Worm (Caenorhabditis elegans) whole organism, early embryonic: ENCODE measurements around the gene ttr-29.
A peak's percentile ranks its signal among the peaks of the same experiment; 100 is the strongest.

Experiments
- B0310.2 ChIP-seq: sonication (generic microtip); optimal IDR thresholded peaks from 2 replicates; lab custom pipeline; 2016; ENCODE audit warnings: mild to moderate bottlenecking, missing genetic modification characterization, missing compliant biosample characterization
- F13C5.2 ChIP-seq: sonication (generic microtip); optimal IDR thresholded peaks from 2 replicates; lab custom pipeline; 2017; ENCODE audit warnings: mild to moderate bottlenecking, missing genetic modification characterization, inconsistent platforms, missing compliant biosample characterization
- aly-1 ChIP-seq: sonication (generic microtip); optimal IDR thresholded peaks from 2 replicates; lab custom pipeline; 2016; ENCODE audit warnings: missing genetic modification characterization, missing compliant biosample characterization
- ama-1 ChIP-seq: fragments of 150-350 bp; optimal IDR thresholded peaks from 2 replicates; lab custom pipeline; 2014
- ceh-13 ChIP-seq: fragments of 200-800 bp; sonication (Bioruptor generic); optimal IDR thresholded peaks from 2 replicates; lab custom pipeline; 2018; ENCODE audit warnings: mild to moderate bottlenecking, missing genetic modification characterization, missing compliant biosample characterization
- ceh-36 ChIP-seq: sonication (generic microtip); optimal IDR thresholded peaks from 2 replicates; lab custom pipeline; 2016; ENCODE audit warnings: missing genetic modification characterization, inconsistent platforms, missing compliant biosample characterization
- ets-7 ChIP-seq: sonication (generic microtip); optimal IDR thresholded peaks from 2 replicates; lab custom pipeline; 2016; ENCODE audit warnings: missing genotype, missing genetic modification characterization, missing compliant biosample characterization
- flt-1 ChIP-seq: fragments of 200-800 bp; sonication (Bioruptor generic); IDR thresholded peaks from 2 replicates; pipeline ENCODE4 v1.3.6; 2022; ENCODE audit warnings: missing genetic modification characterization, missing compliant biosample characterization
- hmbx-1 ChIP-seq: sonication (generic microtip); optimal IDR thresholded peaks from 2 replicates; lab custom pipeline; 2016; ENCODE audit warnings: mild to moderate bottlenecking, missing genetic modification characterization, missing compliant biosample characterization
- hmg-4 ChIP-seq: fragments of 200-800 bp; sonication (Bioruptor generic); optimal IDR thresholded peaks from 2 replicates; lab custom pipeline; 2018; ENCODE audit warnings: mild to moderate bottlenecking, missing genetic modification characterization, missing compliant biosample characterization
- hnd-1 ChIP-seq: sonication (generic microtip); optimal IDR thresholded peaks from 2 replicates; lab custom pipeline; 2016; ENCODE audit warnings: missing genetic modification characterization, missing compliant biosample characterization
- pes-1 ChIP-seq: fragments of 200-800 bp; sonication (Bioruptor generic); IDR thresholded peaks from 2 replicates; pipeline ENCODE4 v1.3.6; 2022; ENCODE audit warnings: missing genetic modification reagents, missing genetic modification characterization, missing compliant biosample characterization
- scrt-1 ChIP-seq: fragments of 200-800 bp; sonication (Bioruptor generic); IDR thresholded peaks from 2 replicates; pipeline ENCODE4 v1.3.6; 2022; ENCODE audit warnings: missing genetic modification characterization, missing compliant biosample characterization
- sea-1 ChIP-seq: fragments of 200-800 bp; sonication (Bioruptor generic); conservative IDR thresholded peaks from 2 replicates; pipeline ENCODE4 v1.3.6; 2022; ENCODE audit warnings: missing genetic modification characterization, missing compliant biosample characterization
- tbx-11 ChIP-seq: fragments of 200-800 bp; sonication (Bioruptor generic); IDR thresholded peaks from 2 replicates; pipeline ENCODE4 v1.3.6; 2022; ENCODE audit warnings: missing genetic modification characterization, missing compliant biosample characterization
- tbx-37 ChIP-seq: fragments of 200-800 bp; sonication (Bioruptor generic); conservative IDR thresholded peaks from 2 replicates; pipeline ENCODE4 v1.3.6; 2022; ENCODE audit warnings: missing genetic modification reagents, missing genetic modification characterization, missing compliant biosample characterization
- tra-4 ChIP-seq: sonication (generic microtip); optimal IDR thresholded peaks from 2 replicates; lab custom pipeline; 2017; ENCODE audit warnings: missing genetic modification characterization, missing compliant biosample characterization

ttr-29 gene

DNA sequence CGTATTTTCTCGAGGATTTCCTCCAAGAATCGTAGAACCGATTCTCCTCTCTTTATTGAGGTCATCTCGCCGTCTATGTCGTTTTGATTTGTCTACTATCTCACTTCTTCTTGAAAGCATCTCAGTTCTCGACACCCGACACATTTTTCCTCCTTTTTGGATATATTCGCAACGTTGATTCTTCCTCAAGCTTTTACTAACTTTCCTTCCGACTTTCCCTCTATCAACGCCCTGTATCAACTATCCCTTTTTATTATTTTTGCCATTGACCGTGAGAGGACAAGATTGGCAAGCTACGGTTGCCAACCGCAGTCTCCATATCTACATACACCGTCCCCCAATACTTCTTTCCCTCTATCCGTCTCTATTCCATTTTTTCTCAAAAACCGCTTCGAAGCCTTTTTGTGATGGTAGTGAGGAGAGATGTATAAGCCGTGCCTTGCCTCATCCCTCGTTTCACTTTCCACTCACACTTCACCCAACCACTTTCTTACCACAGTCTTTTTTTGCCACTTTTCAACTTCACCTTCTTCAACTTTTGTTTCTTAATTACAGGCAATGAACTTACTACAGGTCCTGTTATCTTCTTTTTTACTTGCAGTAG lies 22.4 kb upstream of the ttr-29 start, which contains the start of gene T16G1.2:
TSS of gene T16G1.2 (plus strand) at position 554 of the 604 bp plus-strand sequence.
- no peak for TF ChIP-seq B0310.2
- no peak for TF ChIP-seq ceh-13 (GFP tag; lab: Kevin White, UChicago)
- TF ChIP-seq hmg-4 (GFP tag; lab: Kevin White, UChicago) = no peak
- TF ChIP-seq sea-1 (GFP tag; lab: Robert Waterston, UW) = no peak
- TF ChIP-seq tbx-11 = no peak
- no peak for TF ChIP-seq ceh-36 (tag; lab: Kevin White, UChicago)
- no peak for TF ChIP-seq hmbx-1
- TF ChIP-seq tbx-37 (GFP tag; lab: Robert Waterston, UW) = no peak

DNA sequence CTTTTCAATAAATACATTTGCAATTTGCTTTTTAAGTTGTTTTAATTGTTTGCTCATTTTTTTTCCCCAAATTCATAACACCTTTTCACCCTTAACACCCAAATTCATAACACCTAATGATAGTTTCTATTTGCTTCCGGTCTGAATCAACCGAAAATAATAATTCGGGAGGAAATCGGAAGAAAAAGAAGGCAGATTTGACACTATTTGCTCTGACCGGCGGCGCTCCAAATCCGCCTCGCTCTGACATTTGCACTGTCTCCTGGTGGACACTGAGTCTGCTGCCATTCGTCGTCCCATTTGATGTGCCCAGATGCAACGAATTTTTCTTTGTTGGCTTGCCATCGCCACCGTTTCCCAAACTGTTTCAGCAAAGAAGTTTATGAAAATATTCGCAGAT lies 17.5 kb upstream of the ttr-29 start, which contains the start of gene pqn-67:
TSS of gene pqn-67 (plus strand) at position 301 of the 400 bp plus-strand sequence.
- TF ChIP-seq F13C5.2 (no peak), ceh-36 (tag; lab: Kevin White, UChicago) (no peak), hmbx-1 (no peak), ets-7 (tag; lab: Kevin White, UChicago) (no peak), aly-1 (tag; lab: Kevin White, UChicago) (no peak), tra-4 (tag; lab: Kevin White, UChicago) (no peak), ceh-13 (GFP tag; lab: Kevin White, UChicago) (no peak), B0310.2 (no peak), scrt-1 (GFP tag; lab: Robert Waterston, UW) (no peak), ama-1 (lab: Kevin White, UChicago) (no peak), pes-1 (GFP tag; lab: Robert Waterston, UW) (no peak), tbx-37 (GFP tag; lab: Robert Waterston, UW) (no peak), hnd-1 (tag; lab: Kevin White, UChicago) (no peak), hmg-4 (GFP tag; lab: Kevin White, UChicago) (no peak), sea-1 (GFP tag; lab: Robert Waterston, UW) (no peak), tbx-11 (no peak)

DNA sequence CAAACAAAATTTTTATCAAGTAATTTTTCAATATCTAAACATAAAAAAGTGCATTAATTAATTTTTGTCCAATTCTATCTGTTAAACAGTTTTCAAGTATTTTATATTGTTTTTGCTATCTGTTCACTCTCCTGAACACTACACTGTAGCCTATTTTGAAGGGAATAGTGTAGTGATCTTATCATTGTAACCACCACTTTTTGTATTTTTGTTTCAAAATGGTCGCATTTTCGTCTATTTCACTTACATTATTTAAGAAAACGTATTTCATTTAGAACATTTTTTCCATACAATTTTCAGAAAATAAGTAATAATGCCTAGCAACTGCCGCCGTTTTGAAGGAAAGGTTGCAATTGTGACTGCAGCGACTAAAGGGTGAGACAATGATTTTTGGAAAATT lies 15.7 kb upstream of the ttr-29 start, which contains the start of gene dhrs-4:
TSS of gene dhrs-4 (plus strand) at position 301 of the 400 bp plus-strand sequence.
- TF ChIP-seq F13C5.2 = no peak
- TF ChIP-seq scrt-1 (GFP tag; lab: Robert Waterston, UW) = no peak
- TF ChIP-seq ama-1 (lab: Kevin White, UChicago) = no peak
- no peak for TF ChIP-seq tbx-11
- TF ChIP-seq hmbx-1 = no peak
- TF ChIP-seq hmg-4 (GFP tag; lab: Kevin White, UChicago) = no peak
- TF ChIP-seq ceh-13 (GFP tag; lab: Kevin White, UChicago) = no peak

DNA sequence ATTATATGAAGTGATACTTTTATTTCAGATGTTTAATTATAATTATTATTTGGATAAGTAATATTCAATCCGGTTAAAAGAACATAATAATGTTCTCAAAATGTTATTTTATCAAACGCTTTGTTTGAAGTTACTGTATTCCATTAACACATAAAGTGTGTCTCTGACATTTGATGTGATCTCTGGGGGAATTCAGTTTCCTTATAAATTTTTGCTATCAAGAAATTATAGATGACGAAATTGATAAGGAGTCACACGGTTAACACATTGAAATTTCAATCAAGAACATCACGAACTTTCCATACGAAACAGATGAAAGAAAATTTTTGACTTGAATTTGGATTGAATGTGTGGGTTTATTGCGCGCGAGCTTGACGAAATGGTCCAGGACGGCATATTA lies 15.0 kb upstream of the ttr-29 start:
- TF ChIP-seq ets-7 (tag; lab: Kevin White, UChicago) (no peak), hmg-4 (GFP tag; lab: Kevin White, UChicago) (no peak), hmbx-1 (no peak), ama-1 (lab: Kevin White, UChicago) (no peak), tra-4 (tag; lab: Kevin White, UChicago) (no peak)

- no peak for TF ChIP-seq hmg-4 (GFP tag; lab: Kevin White, UChicago)
- no peak for TF ChIP-seq pes-1 (GFP tag; lab: Robert Waterston, UW)
- TF ChIP-seq scrt-1 (GFP tag; lab: Robert Waterston, UW) = no peak
- TF ChIP-seq flt-1 = no peak
- no peak for TF ChIP-seq hmbx-1
- TF ChIP-seq tra-4 (tag; lab: Kevin White, UChicago) = no peak
- TF ChIP-seq B0310.2 = no peak
- no peak for TF ChIP-seq ets-7 (tag; lab: Kevin White, UChicago)
- no peak for TF ChIP-seq ama-1 (lab: Kevin White, UChicago)
- TF ChIP-seq sea-1 (GFP tag; lab: Robert Waterston, UW) = no peak
- no peak for TF ChIP-seq aly-1 (tag; lab: Kevin White, UChicago)
- no peak for TF ChIP-seq F13C5.2
- no peak for TF ChIP-seq hnd-1 (tag; lab: Kevin White, UChicago)
Observed at ce11 chrV:12919705-12920104, 13.1 kb upstream of the ttr-29 start, which contains the start of gene lipl-1. Gene lipl-1 (plus strand): TSS chrV:12919986.

DNA sequence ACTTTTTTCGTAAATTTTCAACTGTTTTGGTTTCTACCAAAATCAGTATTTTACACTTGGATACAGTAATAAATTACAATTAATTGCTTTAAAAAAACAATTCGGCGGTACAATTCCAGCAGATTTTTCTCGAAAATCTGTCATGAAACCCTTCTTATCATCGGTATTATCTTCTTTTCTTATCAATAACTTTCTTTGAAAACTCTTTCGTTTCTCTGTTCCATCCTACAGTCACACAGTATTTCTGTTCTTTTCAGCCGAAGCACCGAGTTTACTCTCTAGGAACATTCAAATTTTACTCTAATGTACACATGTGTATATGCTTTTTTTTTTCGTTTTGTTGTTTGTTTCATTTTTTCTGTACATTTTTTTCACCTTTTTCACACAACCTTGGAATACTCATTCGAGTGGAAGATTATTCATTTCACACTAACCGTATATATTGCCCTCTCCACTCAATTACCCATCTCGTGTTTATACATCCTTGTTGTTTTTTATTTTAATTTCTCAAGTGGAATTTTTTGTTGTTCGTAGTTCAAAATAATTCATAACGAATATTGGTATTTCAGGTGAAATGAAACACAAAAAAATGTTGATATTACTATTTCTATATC lies 3.0 kb upstream of the ttr-29 start, which contains the start of gene nid-1:
TSS of gene nid-1 (plus strand) at position 564 of the 614 bp plus-strand sequence.
- TF ChIP-seq B0310.2 (no peak), aly-1 (tag; lab: Kevin White, UChicago) (no peak), scrt-1 (GFP tag; lab: Robert Waterston, UW) (no peak), ama-1 (lab: Kevin White, UChicago) (no peak), tbx-11 (no peak), hmbx-1 (no peak), ceh-36 (tag; lab: Kevin White, UChicago) (no peak), F13C5.2 (no peak), pes-1 (GFP tag; lab: Robert Waterston, UW) (no peak), hmg-4 (GFP tag; lab: Kevin White, UChicago) (no peak), tbx-37 (GFP tag; lab: Robert Waterston, UW) (no peak), hnd-1 (tag; lab: Kevin White, UChicago) (no peak)

- no peak for TF ChIP-seq flt-1
- no peak for TF ChIP-seq pes-1 (GFP tag; lab: Robert Waterston, UW)
- TF ChIP-seq F13C5.2 = no peak
- TF ChIP-seq B0310.2 = no peak
- no peak for TF ChIP-seq ama-1 (lab: Kevin White, UChicago)
- peak; percentile 8 for TF ChIP-seq hmg-4 (GFP tag; lab: Kevin White, UChicago)
- no peak for TF ChIP-seq tbx-37 (GFP tag; lab: Robert Waterston, UW)
- TF ChIP-seq sea-1 (GFP tag; lab: Robert Waterston, UW) = no peak
Observed at ce11 chrV:12908614-12909013, 2.0 kb upstream of the ttr-29 start.
